Fruit fly (Drosophila melanogaster) S2 (cell line): ENCODE results near the gene Sse.

Source experiments
- CG8478 ChIP-seq: fragments of >200 bp; optimal IDR thresholded peaks from 2 replicates; lab custom pipeline; 2018
- CTCF ChIP-seq, 2 experiments: fragments of >200 bp; optimal IDR thresholded peaks; 2 replicates each; lab custom pipeline; 2018

The Sse gene

dm6 chr3L:5627816-5628215 is 34.2 kb downstream of the Sse start:
- TF ChIP-seq CTCF (optimal IDR thresholded peaks at IDR 0.05; lab: Kevin White, UChicago): no peak
- TF ChIP-seq CG8478: no peak

- TF ChIP-seq CG8478 (no peak), CTCF (optimal IDR thresholded peaks at IDR 0.05; lab: Kevin White, UChicago) (no peak)
These were observed 35.6 kb downstream of the Sse start for dm6 chr3L:5626465-5626864.

- TF ChIP-seq CTCF (optimal IDR thresholded peaks at IDR 0.05; lab: Kevin White, UChicago): no peak
- TF ChIP-seq CG8478: no peak
These were observed 36.9 kb downstream of the Sse start for dm6 chr3L:5625121-5625667.

dm6 chr3L:5623296-5623695 is 38.8 kb downstream of the Sse start:
- TF ChIP-seq CG8478 (no peak), CTCF (optimal IDR thresholded peaks at IDR 0.05; lab: Kevin White, UChicago) (no peak)

dm6 chr3L:5621908-5622307 is 40.1 kb downstream of the Sse start:
- no peak for TF ChIP-seq CG8478
- TF ChIP-seq CTCF (optimal IDR thresholded peaks at IDR 0.05; lab: Kevin White, UChicago): no peak

- TF ChIP-seq CG8478: no peak
- no peak for TF ChIP-seq CTCF (optimal IDR thresholded peaks at IDR 0.05; lab: Kevin White, UChicago)
These were observed 40.5 kb downstream of the Sse start for dm6 chr3L:5621506-5621905.

- TF ChIP-seq CG8478 (no peak), CTCF (optimal IDR thresholded peaks at IDR 0.05; lab: Kevin White, UChicago) (no peak)
These were observed 43.4 kb downstream of the Sse start for dm6 chr3L:5618697-5619096.

- TF ChIP-seq CG8478 (no peak), CTCF (optimal IDR thresholded peaks at IDR 0.05; lab: Kevin White, UChicago) (no peak)
These were observed 44.7 kb downstream of the Sse start for dm6 chr3L:5617395-5617794.

- TF ChIP-seq CTCF (optimal IDR thresholded peaks at IDR 0.05; lab: Kevin White, UChicago) (no peak), CG8478 (no peak)
These were observed 45.6 kb downstream of the Sse start for dm6 chr3L:5616472-5616871.

dm6 chr3L:5615744-5616143 is 46.3 kb downstream of the Sse start:
- TF ChIP-seq CTCF (optimal IDR thresholded peaks at IDR 0.05; lab: Kevin White, UChicago): no peak
- no peak for TF ChIP-seq CG8478

dm6 chr3L:5611732-5612250 is 50.3 kb downstream of the Sse start:
- TF ChIP-seq CG8478: no peak
- TF ChIP-seq CTCF (optimal IDR thresholded peaks at IDR 0.05; lab: Kevin White, UChicago): no peak

- TF ChIP-seq CG8478: no peak
- TF ChIP-seq CTCF (optimal IDR thresholded peaks at IDR 0.05; lab: Kevin White, UChicago): no peak
These were observed 51.5 kb downstream of the Sse start for dm6 chr3L:5610582-5610981.
